Fruit fly (Drosophila melanogaster) whole organism, wandering third instar larva: Measurements from ENCODE around the gene CG15814.

Experiments used
- CG32264 ChIP-seq: fragments of 200-800 bp; sonication (Bioruptor generic); optimal IDR thresholded peaks from 2 replicates; lab custom pipeline; 2016; ENCODE audit warnings: missing biosample characterization, missing genetic modification characterization
- CG9705 ChIP-seq: fragments of 200-800 bp; sonication (Bioruptor generic); optimal IDR thresholded peaks from 2 replicates; lab custom pipeline; 2018; ENCODE audit warnings: missing biosample characterization, mild to moderate bottlenecking, missing genetic modification characterization
- CrebA ChIP-seq: fragments of 200-800 bp; sonication (Bioruptor generic); optimal IDR thresholded peaks from 2 replicates; lab custom pipeline; 2016; ENCODE audit warnings: missing biosample characterization, mild to moderate bottlenecking, missing genetic modification characterization, borderline replicate concordance
- Dif ChIP-seq: fragments of 200-275, 200-300 bp; sonication (Bioruptor generic); optimal IDR thresholded peaks from 2 replicates; lab custom pipeline; 2018; ENCODE audit warnings: missing biosample characterization, missing genetic modification characterization; ENCODE audit not compliant: partially characterized antibody
- GATAd ChIP-seq: sonication (Bioruptor generic); optimal IDR thresholded peaks from 2 replicates; lab custom pipeline; 2016; ENCODE audit warnings: missing biosample characterization, missing genetic modification characterization
- HLH106 ChIP-seq: fragments of 200-800 bp; optimal IDR thresholded peaks from 3 replicates; lab custom pipeline; 2019; ENCODE audit warnings: missing biosample characterization, mild to moderate bottlenecking, missing genetic modification characterization, moderate library complexity
- Hr83 ChIP-seq: fragments of 200-300 bp; sonication (Bioruptor generic); optimal IDR thresholded peaks from 2 replicates; lab custom pipeline; 2016; ENCODE audit warnings: missing biosample characterization, mild to moderate bottlenecking, missing genetic modification characterization, moderate library complexity; ENCODE audit not compliant: poor library complexity, severe bottlenecking
- Jra ChIP-seq: sonication (Bioruptor generic); optimal IDR thresholded peaks from 2 replicates; lab custom pipeline; 2016; ENCODE audit warnings: missing biosample characterization, missing genetic modification characterization
- Mio ChIP-seq: sonication (Bioruptor generic); optimal IDR thresholded peaks from 2 replicates; lab custom pipeline; 2016; ENCODE audit warnings: missing biosample characterization, missing genetic modification characterization
- Myc ChIP-seq: fragments of >200 bp; optimal IDR thresholded peaks from 2 replicates; lab custom pipeline; 2017
- N ChIP-seq: fragments of >200 bp; optimal IDR thresholded peaks from 2 replicates; lab custom pipeline; 2018; ENCODE audit warnings: missing biosample characterization, missing external identifiers, missing genetic modification characterization
- OdsH ChIP-seq: fragments of 200-800 bp; sonication (Bioruptor generic); optimal IDR thresholded peaks from 2 replicates; lab custom pipeline; 2016; ENCODE audit warnings: missing biosample characterization, mild to moderate bottlenecking, missing genetic modification characterization
- Rel ChIP-seq, 2 experiments: fragments of 200-800 bp; sonication (Bioruptor generic) in 1 of 2; optimal IDR thresholded peaks; 2 replicates in 1 of 2; 3 replicates in 1 of 2; lab custom pipeline; 2016 to 2019; ENCODE audit warnings: mild to moderate bottlenecking in 2 of 2, missing biosample characterization in 2 of 2, missing genetic modification characterization in 2 of 2, moderate library complexity in 1 of 2
- Sp1 ChIP-seq: fragments of 200-800 bp; sonication (Bioruptor generic); optimal IDR thresholded peaks from 3 replicates; lab custom pipeline; 2019; ENCODE audit warnings: missing biosample characterization, mild to moderate bottlenecking, missing genetic modification characterization, moderate library complexity
- br ChIP-seq: fragments of 200-800 bp; sonication (Bioruptor generic); optimal IDR thresholded peaks from 2 replicates; lab custom pipeline; 2016; ENCODE audit warnings: missing biosample characterization, missing genetic modification characterization
- brk ChIP-seq: fragments of 200-800 bp; sonication (Bioruptor generic); optimal IDR thresholded peaks from 2 replicates; lab custom pipeline; 2016; ENCODE audit warnings: missing biosample characterization, mild to moderate bottlenecking, missing genetic modification characterization
- dl ChIP-seq, 2 experiments: fragments of 175-275, 200-275 bp in 1 of 2; fragments of 200-275 bp in 1 of 2; sonication (Bioruptor generic); optimal IDR thresholded peaks; lab custom pipeline; 2018; ENCODE audit warnings: mild to moderate bottlenecking in 2 of 2, missing biosample characterization in 2 of 2, missing genetic modification characterization in 2 of 2, moderate library complexity in 2 of 2; ENCODE audit not compliant: partially characterized antibody in 2 of 2, insufficient read depth in 1 of 2
- dmrt93B ChIP-seq: fragments of 200-800 bp; sonication (Bioruptor generic); optimal IDR thresholded peaks from 2 replicates; lab custom pipeline; 2018; ENCODE audit warnings: missing biosample characterization, mild to moderate bottlenecking, missing genetic modification characterization
- dsf ChIP-seq: sonication (Bioruptor generic); optimal IDR thresholded peaks from 2 replicates; lab custom pipeline; 2016; ENCODE audit warnings: missing biosample characterization, missing genetic modification characterization, borderline replicate concordance
- ey ChIP-seq: fragments of 200-800 bp; sonication (Bioruptor generic); optimal IDR thresholded peaks from 2 replicates; lab custom pipeline; 2016; ENCODE audit warnings: missing biosample characterization, missing genetic modification characterization
- foxo ChIP-seq, 2 experiments: fragments of 200-800 bp; sonication (Bioruptor generic); optimal IDR thresholded peaks; 2 replicates in 1 of 2; 3 replicates in 1 of 2; lab custom pipeline; 2016 to 2017; ENCODE audit warnings: missing biosample characterization in 2 of 2, missing genetic modification characterization in 2 of 2
- fru ChIP-seq: fragments of 200-800 bp; sonication (Bioruptor generic); optimal IDR thresholded peaks from 3 replicates; lab custom pipeline; 2016; ENCODE audit warnings: missing biosample characterization, mild to moderate bottlenecking, missing genetic modification characterization
- h ChIP-seq: fragments of 200-800 bp; sonication (Bioruptor generic); optimal IDR thresholded peaks from 3 replicates; lab custom pipeline; 2016; ENCODE audit warnings: missing biosample characterization, mild to moderate bottlenecking, missing genetic modification characterization
- jim ChIP-seq: fragments of 175-275, 200-325 bp; sonication (Bioruptor generic); optimal IDR thresholded peaks from 2 replicates; lab custom pipeline; 2016; ENCODE audit warnings: missing biosample characterization, mild to moderate bottlenecking, missing genetic modification characterization
- psq ChIP-seq: fragments of 200-800 bp; sonication (Bioruptor generic); optimal IDR thresholded peaks from 3 replicates; lab custom pipeline; 2017; ENCODE audit warnings: missing biosample characterization, mild to moderate bottlenecking, missing genetic modification characterization, moderate library complexity
- rgr ChIP-seq: fragments of 200-800 bp; sonication (Bioruptor generic); optimal IDR thresholded peaks from 3 replicates; lab custom pipeline; 2016; ENCODE audit warnings: missing biosample characterization, mild to moderate bottlenecking, missing genetic modification characterization
- sage ChIP-seq: fragments of 200-800 bp; sonication (Bioruptor generic); optimal IDR thresholded peaks from 2 replicates; lab custom pipeline; 2016; ENCODE audit warnings: missing biosample characterization, mild to moderate bottlenecking, missing genetic modification characterization
- sv ChIP-seq: fragments of 200-800 bp; sonication (Bioruptor generic); optimal IDR thresholded peaks from 3 replicates; lab custom pipeline; 2016; ENCODE audit warnings: missing biosample characterization, missing genetic modification characterization

CG15814 gene

dm6 chrX:17856029-17856428 lies 5.9 kb upstream of the CG15814 start, which contains the start of gene Mco4:
Gene Mco4 (minus strand): TSS chrX:17856129.
- TF ChIP-seq foxo (GFP tag; optimal IDR thresholded peaks at IDR 0.05; lab: Kevin White, UChicago) (no peak), CrebA (no peak), Dif (GFP tag; lab: Kevin White, UChicago) (no peak), Myc (lab: Kevin White, UChicago) (no peak), CG32264 (no peak), psq (GFP tag; lab: Kevin White, UChicago) (no peak), N (GFP tag; lab: Kevin White, UChicago) (no peak), Rel (GFP tag; optimal IDR thresholded peaks at IDR 0.05; lab: Kevin White, UChicago) (no peak), Rel (tag; optimal IDR thresholded peaks at IDR 0.05; lab: Kevin White, UChicago) (no peak), GATAd (GFP tag; lab: Kevin White, UChicago) (no peak), OdsH (GFP tag; lab: Kevin White, UChicago) (no peak), HLH106 (no peak)

DNA sequence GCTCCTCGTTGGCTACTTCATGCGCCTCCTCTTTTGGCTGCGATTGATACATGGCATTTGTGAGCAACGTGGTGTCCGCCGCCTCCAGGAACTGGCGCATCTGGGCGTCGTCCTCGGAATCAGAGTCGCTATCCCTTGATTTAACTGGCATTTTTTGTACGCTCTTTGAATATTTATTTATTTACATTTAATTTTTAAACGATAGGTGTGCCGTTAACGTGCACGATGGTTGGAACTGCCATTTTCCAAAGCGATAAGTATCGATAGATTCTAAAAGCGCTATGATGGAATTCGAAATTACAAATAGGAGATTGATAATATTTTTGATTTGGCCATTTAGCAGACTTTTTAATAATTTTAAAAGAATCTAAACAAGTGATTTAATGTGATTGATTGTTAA lies 2.3 kb upstream of the CG15814 start, which contains the start of gene CG32554:
Gene CG32554 (minus strand): TSS at position 229 of the 400 bp plus-strand sequence.
- no peak for TF ChIP-seq CG9705 (GFP tag; lab: Kevin White, UChicago)

DNA sequence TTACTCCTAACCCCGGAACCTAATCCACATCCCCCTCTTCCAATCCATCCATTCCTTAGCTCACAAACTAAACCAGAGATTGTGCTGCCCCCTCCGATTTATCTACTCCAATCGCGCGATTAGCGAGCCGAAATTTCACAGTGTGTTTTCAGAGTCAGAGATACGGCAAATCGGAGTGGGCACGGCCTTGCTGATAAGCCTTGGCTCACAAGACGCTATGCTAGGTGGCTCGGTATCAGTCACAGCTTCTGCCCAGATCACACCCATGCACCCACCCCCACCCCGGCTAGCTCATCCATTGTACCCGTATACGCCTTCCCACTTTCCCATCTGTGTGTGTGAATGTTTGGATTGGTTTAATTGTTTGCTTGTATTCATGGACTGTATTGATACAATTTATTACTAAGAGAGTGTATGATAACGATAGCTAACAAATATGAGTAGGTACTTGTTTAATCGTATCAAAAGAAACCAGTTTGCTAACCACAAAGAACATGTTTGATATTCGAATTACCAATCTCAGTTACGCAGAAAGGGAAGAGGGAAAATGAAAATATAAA lies 4.2 kb downstream of the CG15814 start:
- no peak for TF ChIP-seq Rel (GFP tag; optimal IDR thresholded peaks at IDR 0.05; lab: Kevin White, UChicago)
- peak; percentile 48 for TF ChIP-seq Rel (tag; optimal IDR thresholded peaks at IDR 0.05; lab: Kevin White, UChicago)
- TF ChIP-seq Mio (GFP tag; lab: Kevin White, UChicago) = no peak

DNA sequence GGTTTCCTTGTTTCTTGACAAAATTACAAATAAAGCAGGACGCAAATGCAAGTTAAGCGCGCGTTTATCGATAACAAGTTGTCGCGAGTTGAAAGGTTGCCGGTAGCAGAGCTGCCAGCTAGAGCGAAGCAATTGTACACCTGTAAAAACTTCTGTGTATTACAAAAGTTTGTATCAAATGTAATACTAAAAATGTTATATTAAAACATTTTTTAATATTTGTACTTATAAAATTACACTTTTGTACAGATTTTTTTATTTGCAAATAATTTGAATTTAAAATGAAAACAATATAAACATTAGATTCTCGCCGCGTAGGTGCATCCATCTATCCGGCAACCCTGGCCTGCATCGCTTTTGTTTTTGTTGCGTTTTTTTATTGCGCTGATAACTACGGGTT lies 5.5 kb downstream of the CG15814 start, which contains the start of the genes CG8142 and Ucp4A:
Gene CG8142 (minus strand): TSS at position 82 of the 400 bp plus-strand sequence.
Gene Ucp4A (plus strand): TSS at position 327 of the 400 bp plus-strand sequence.
- TF ChIP-seq N (GFP tag; lab: Kevin White, UChicago) = no peak
- peak; percentile 83 for TF ChIP-seq psq (GFP tag; lab: Kevin White, UChicago)
- TF ChIP-seq Jra = peak; percentile 7
- peak; percentile 31 for TF ChIP-seq dsf
- TF ChIP-seq fru (GFP tag; lab: Kevin White, UChicago) = peak; percentile 82
- peak; percentile 72 for TF ChIP-seq br
- TF ChIP-seq OdsH (GFP tag; lab: Kevin White, UChicago) = peak; percentile 84
- no peak for TF ChIP-seq jim (GFP tag; lab: Kevin White, UChicago)
- TF ChIP-seq Dif (GFP tag; lab: Kevin White, UChicago) = no peak
- TF ChIP-seq Rel (GFP tag; optimal IDR thresholded peaks at IDR 0.05; lab: Kevin White, UChicago) = peak; percentile 30
- TF ChIP-seq Rel (tag; optimal IDR thresholded peaks at IDR 0.05; lab: Kevin White, UChicago) = peak; percentile 75
- TF ChIP-seq dl (GFP tag; optimal IDR thresholded peaks at IDR 0.05; lab: Kevin White, UChicago; ENCODE audit: insufficient read depth in 1 of 2, partially characterized antibody in 2 of 2) = no peak
- peak; percentile 96 for TF ChIP-seq HLH106
- TF ChIP-seq sv (GFP tag; lab: Kevin White, UChicago) = peak; percentile 89
- peak in 1 of 2 experiments; percentile 93 for TF ChIP-seq foxo (GFP tag; optimal IDR thresholded peaks at IDR 0.05; lab: Kevin White, UChicago)
- peak; percentile 70 for TF ChIP-seq ey
- TF ChIP-seq h (GFP tag; lab: Kevin White, UChicago) = peak; percentile 91
- TF ChIP-seq dmrt93B (GFP tag; lab: Kevin White, UChicago) = peak; percentile 92
- peak; percentile 92 for TF ChIP-seq CG9705 (GFP tag; lab: Kevin White, UChicago)
- peak; percentile 91 for TF ChIP-seq Sp1
- peak; percentile 90 for TF ChIP-seq rgr
- no peak for TF ChIP-seq sage

dm6 chrX:17841923-17842322 lies 8.2 kb downstream of the CG15814 start, which contains the start of gene Taf9:
Gene Taf9 (plus strand): TSS chrX:17842161.
- TF ChIP-seq Hr83 (GFP tag; lab: Kevin White, UChicago) (peak; percentile 64), brk (GFP tag; lab: Kevin White, UChicago) (no peak)
